Worm (Caenorhabditis elegans) whole organism, young adult: Measurements from ENCODE around the gene fbxa-24.
A peak's percentile ranks its signal among the peaks of the same experiment; 100 is the strongest.

Source experiments
- B0019.2 ChIP-seq: fragments of 200-800 bp; sonication (Bioruptor generic); conservative IDR thresholded peaks from 2 replicates; pipeline ENCODE4 v1.3.6; 2022; ENCODE audit warnings: missing genetic modification reagents, missing genetic modification characterization, missing compliant biosample characterization
- F10E7.11 ChIP-seq: sonication (generic microtip); optimal IDR thresholded peaks from 2 replicates; lab custom pipeline; 2017; ENCODE audit warnings: mild to moderate bottlenecking, missing genetic modification characterization, moderate library complexity, missing compliant biosample characterization
- F33H1.4 ChIP-seq: fragments of 200-800 bp; sonication (Bioruptor generic); IDR thresholded peaks from 2 replicates; pipeline ENCODE4 v1.3.6; 2022; ENCODE audit warnings: missing genetic modification reagents, missing genetic modification characterization, missing compliant biosample characterization
- F57A8.1 ChIP-seq: fragments of 200-800 bp; sonication (Bioruptor generic); optimal IDR thresholded peaks from 2 replicates; lab custom pipeline; 2018; ENCODE audit warnings: mild to moderate bottlenecking, missing genetic modification characterization, moderate library complexity, missing compliant biosample characterization
- F57C9.4 ChIP-seq: sonication (generic microtip); optimal IDR thresholded peaks from 2 replicates; lab custom pipeline; 2017; ENCODE audit warnings: mild to moderate bottlenecking, missing genetic modification characterization, missing compliant biosample characterization
- T26A5.8 ChIP-seq: sonication (generic microtip); optimal IDR thresholded peaks from 2 replicates; lab custom pipeline; 2016; ENCODE audit warnings: missing genetic modification characterization, missing compliant biosample characterization
- Y53G8AR.9 ChIP-seq: fragments of 200-800 bp; sonication (Bioruptor generic); conservative IDR thresholded peaks from 2 replicates; pipeline ENCODE4 v1.3.6; 2022; ENCODE audit warnings: missing genetic modification reagents, missing genetic modification characterization, missing compliant biosample characterization
- Y67H2A.10 ChIP-seq: fragments of 200-800 bp; sonication (Bioruptor generic); conservative IDR thresholded peaks from 2 replicates; pipeline ENCODE4 v1.3.6; 2022; ENCODE audit warnings: missing genetic modification reagents, missing genetic modification characterization, missing compliant biosample characterization
- ama-1 ChIP-seq, 3 experiments: fragments of 150-350 bp in 1 of 3; sonication (generic microtip) in 2 of 3; optimal IDR thresholded peaks; 2 replicates each; lab custom pipeline; 2014 to 2018; ENCODE audit warnings: missing biosample characterization in 2 of 3, missing genetic modification characterization in 2 of 3, missing genetic modification reagents in 2 of 3
- aptf-3 ChIP-seq: fragments of 200-800 bp; sonication (Bioruptor generic); IDR thresholded peaks from 2 replicates; pipeline ENCODE4 v1.3.6; 2022; ENCODE audit warnings: missing genetic modification characterization, missing compliant biosample characterization
- atf-7 ChIP-seq: sonication (generic microtip); optimal IDR thresholded peaks from 2 replicates; lab custom pipeline; 2017; ENCODE audit warnings: mild to moderate bottlenecking, missing genetic modification characterization, missing compliant biosample characterization
- attf-3 ChIP-seq: fragments of 200-800 bp; sonication (Bioruptor generic); conservative IDR thresholded peaks from 2 replicates; pipeline ENCODE4 v1.3.6; 2022; ENCODE audit warnings: missing genetic modification reagents, missing genetic modification characterization, missing compliant biosample characterization
- attf-5 ChIP-seq: fragments of 200-800 bp; sonication (Bioruptor generic); optimal IDR thresholded peaks from 2 replicates; lab custom pipeline; 2018; ENCODE audit warnings: mild to moderate bottlenecking, missing genetic modification characterization, missing compliant biosample characterization
- attf-6 ChIP-seq: fragments of 200-800 bp; sonication (Bioruptor generic); IDR thresholded peaks from 2 replicates; pipeline ENCODE4 v1.3.6; 2022; ENCODE audit warnings: missing genetic modification reagents, missing genetic modification characterization, missing compliant biosample characterization
- cebp-1 ChIP-seq, 2 experiments: fragments of 200-800 bp in 1 of 2; sonication (Bioruptor generic) in 1 of 2; sonication (generic microtip) in 1 of 2; IDR thresholded peaks in 1 of 2; optimal IDR thresholded peaks in 1 of 2; 2 replicates each; pipeline versions ENCODE4 v1.3.6 to Lab custom; 2017 to 2022; ENCODE audit warnings: missing compliant biosample characterization in 2 of 2, missing genetic modification characterization in 2 of 2, mild to moderate bottlenecking in 1 of 2, missing genetic modification reagents in 1 of 2, moderate library complexity in 1 of 2
- ceh-100 ChIP-seq: fragments of 200-800 bp; sonication (Bioruptor generic); IDR thresholded peaks from 2 replicates; pipeline ENCODE4 v1.3.6; 2022; ENCODE audit warnings: missing genetic modification reagents, missing genetic modification characterization, missing compliant biosample characterization
- chd-7 ChIP-seq: sonication (generic microtip); optimal IDR thresholded peaks from 2 replicates; lab custom pipeline; 2016; ENCODE audit warnings: mild to moderate bottlenecking, missing genetic modification characterization, moderate library complexity, missing compliant biosample characterization
- dox-1 ChIP-seq: fragments of 200-800 bp; sonication (Bioruptor generic); IDR thresholded peaks from 2 replicates; pipeline ENCODE4 v1.3.6; 2022; ENCODE audit warnings: missing genetic modification reagents, missing genetic modification characterization, missing compliant biosample characterization
- efl-1 ChIP-seq: fragments of 150-350 bp; optimal IDR thresholded peaks from 2 replicates; lab custom pipeline; 2014; ENCODE audit warnings: missing biosample characterization, missing genetic modification reagents, missing genetic modification characterization
- fkh-3 ChIP-seq: sonication (generic microtip); optimal IDR thresholded peaks from 2 replicates; lab custom pipeline; 2016; ENCODE audit warnings: mild to moderate bottlenecking, missing genetic modification characterization, missing compliant biosample characterization
- him-1 ChIP-seq: sonication (generic microtip); optimal IDR thresholded peaks from 2 replicates; lab custom pipeline; 2016; ENCODE audit warnings: missing genotype, missing genetic modification reagents, missing genetic modification characterization, missing compliant biosample characterization
- hlh-12 ChIP-seq: sonication (generic microtip); optimal IDR thresholded peaks from 2 replicates; lab custom pipeline; 2016; ENCODE audit warnings: missing genetic modification characterization, missing compliant biosample characterization
- hmg-1.2 ChIP-seq: fragments of 200-800 bp; sonication (Bioruptor generic); IDR thresholded peaks from 2 replicates; pipeline ENCODE4 v1.3.6; 2022; ENCODE audit warnings: missing genetic modification reagents, missing genetic modification characterization, missing compliant biosample characterization
- let-526 ChIP-seq: fragments of 200-800 bp; sonication (Bioruptor generic); IDR thresholded peaks from 2 replicates; pipeline ENCODE4 v1.3.6; 2022; ENCODE audit warnings: missing genetic modification reagents, missing genetic modification characterization, missing compliant biosample characterization
- let-607 ChIP-seq, 2 experiments: fragments of 200-800 bp in 1 of 2; sonication (Bioruptor generic) in 1 of 2; sonication (generic microtip) in 1 of 2; optimal IDR thresholded peaks; 2 replicates each; lab custom pipeline; 2016 to 2018; ENCODE audit warnings: mild to moderate bottlenecking in 2 of 2, missing compliant biosample characterization in 2 of 2, missing genetic modification characterization in 2 of 2, moderate library complexity in 2 of 2, missing genotype in 1 of 2
- lin-35 ChIP-seq, 3 experiments: fragments of 150-350 bp in 2 of 3; sonication (generic microtip) in 1 of 3; optimal IDR thresholded peaks; 2 replicates each; lab custom pipeline; 2014 to 2018; ENCODE audit warnings: missing biosample characterization in 3 of 3, missing genetic modification characterization in 3 of 3, missing genetic modification reagents in 3 of 3
- lin-40 ChIP-seq: sonication (generic microtip); optimal IDR thresholded peaks from 2 replicates; lab custom pipeline; 2016; ENCODE audit warnings: missing genetic modification characterization, mild to moderate bottlenecking, missing compliant biosample characterization, missing genotype, missing genetic modification reagents
- lin-54 ChIP-seq: fragments of 200-800 bp; sonication (Bioruptor generic); optimal IDR thresholded peaks from 2 replicates; lab custom pipeline; 2018; ENCODE audit warnings: mild to moderate bottlenecking, missing genetic modification characterization, missing compliant biosample characterization
- madf-10 ChIP-seq: sonication (generic microtip); optimal IDR thresholded peaks from 2 replicates; lab custom pipeline; 2016; ENCODE audit warnings: mild to moderate bottlenecking, missing genetic modification characterization, missing compliant biosample characterization
- madf-8 ChIP-seq: fragments of 200-800 bp; sonication (Bioruptor generic); conservative IDR thresholded peaks from 2 replicates; pipeline ENCODE4 v1.3.6; 2022; ENCODE audit warnings: missing genetic modification reagents, missing genetic modification characterization, missing compliant biosample characterization
- mcd-1 ChIP-seq: fragments of 200-800 bp; sonication (Bioruptor generic); IDR thresholded peaks from 2 replicates; pipeline ENCODE4 v1.3.6; 2022; ENCODE audit warnings: missing genetic modification reagents, missing genetic modification characterization, missing compliant biosample characterization
- mes-4 ChIP-seq: sonication (generic microtip); optimal IDR thresholded peaks from 2 replicates; lab custom pipeline; 2016; ENCODE audit warnings: missing genotype, missing genetic modification characterization, missing compliant biosample characterization
- nfya-1 ChIP-seq: sonication (generic microtip); optimal IDR thresholded peaks from 2 replicates; lab custom pipeline; 2017; ENCODE audit warnings: antibody characterized with exemption, missing compliant biosample characterization, missing genetic modification characterization, borderline replicate concordance; ENCODE audit not compliant: insufficient read depth
- nfya-2 ChIP-seq: fragments of 200-800 bp; sonication (Bioruptor generic); IDR thresholded peaks from 2 replicates; pipeline ENCODE4 v1.3.6; 2022; ENCODE audit warnings: missing genetic modification reagents, missing genetic modification characterization, missing compliant biosample characterization
- nhr-80 ChIP-seq: sonication (generic microtip); optimal IDR thresholded peaks from 2 replicates; lab custom pipeline; 2016; ENCODE audit warnings: missing genetic modification characterization, missing compliant biosample characterization
- rec-8 ChIP-seq, 2 experiments: sonication (generic microtip); optimal IDR thresholded peaks; 2 replicates each; lab custom pipeline; 2016; ENCODE audit warnings: mild to moderate bottlenecking in 2 of 2, missing genetic modification characterization in 2 of 2, missing genetic modification reagents in 2 of 2, missing genotype in 2 of 2, missing biosample characterization in 1 of 2, missing compliant biosample characterization in 1 of 2, moderate library complexity in 1 of 2
- repo-1 ChIP-seq: sonication (generic microtip); optimal IDR thresholded peaks from 2 replicates; lab custom pipeline; 2017; ENCODE audit warnings: mild to moderate bottlenecking, missing genetic modification characterization, missing compliant biosample characterization
- somi-1 ChIP-seq: fragments of 200-800 bp; sonication (Bioruptor generic); optimal IDR thresholded peaks from 2 replicates; lab custom pipeline; 2018; ENCODE audit warnings: mild to moderate bottlenecking, missing genetic modification characterization, missing compliant biosample characterization
- tbp1 ChIP-seq: fragments of 200-800 bp; sonication (Bioruptor generic); optimal IDR thresholded peaks from 2 replicates; lab custom pipeline; 2018; ENCODE audit warnings: mild to moderate bottlenecking, missing genetic modification characterization, missing compliant biosample characterization
- zfh-2 ChIP-seq: fragments of 200-800 bp; sonication (Bioruptor generic); conservative IDR thresholded peaks from 2 replicates; pipeline ENCODE4 v1.3.6; 2022; ENCODE audit warnings: missing genetic modification reagents, missing genetic modification characterization, missing compliant biosample characterization
- zim-3 ChIP-seq: sonication (generic microtip); optimal IDR thresholded peaks from 2 replicates; lab custom pipeline; 2017; ENCODE audit warnings: mild to moderate bottlenecking, missing genetic modification characterization, moderate library complexity, missing compliant biosample characterization
- ztf-6 ChIP-seq: fragments of 200-800 bp; sonication (Bioruptor generic); IDR thresholded peaks from 2 replicates; pipeline ENCODE4 v1.3.6; 2022; ENCODE audit warnings: missing genetic modification reagents, missing genetic modification characterization, missing compliant biosample characterization

Gene fbxa-24

DNA sequence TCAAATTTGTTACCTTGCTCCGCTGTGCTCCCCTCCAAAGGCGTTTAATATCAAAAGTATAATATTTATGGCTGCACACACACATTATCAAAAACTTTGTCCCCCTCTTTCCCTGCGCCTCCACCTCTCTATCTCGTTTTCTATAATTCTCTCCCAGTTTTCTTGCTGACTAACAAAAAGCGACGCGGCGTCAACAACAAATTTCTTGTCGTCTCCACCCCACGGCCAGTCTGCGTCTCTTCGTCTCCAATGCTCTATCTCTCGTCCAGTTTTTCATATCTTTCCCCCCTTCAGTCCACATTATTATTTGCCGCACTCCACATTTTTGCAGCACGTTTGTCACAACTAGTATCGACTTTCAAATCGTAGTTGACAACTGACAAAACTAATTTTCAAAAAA is 5.8 kb upstream of the fbxa-24 start (continued):
- TF ChIP-seq attf-6 (GFP tag; lab: Robert Waterston, UW) = no peak
- no peak for TF ChIP-seq lin-54 (GFP tag; lab: Kevin White, UChicago)
- TF ChIP-seq madf-8 (GFP tag; lab: Robert Waterston, UW) = no peak
- TF ChIP-seq F10E7.11 (tag; lab: Kevin White, UChicago) = no peak
- no peak for TF ChIP-seq efl-1
- TF ChIP-seq T26A5.8 (tag; lab: Kevin White, UChicago) = no peak
- no peak for TF ChIP-seq ztf-6 (GFP tag; lab: Robert Waterston, UW)
- TF ChIP-seq nfya-1 = no peak
- TF ChIP-seq hmg-1.2 (GFP tag; lab: Robert Waterston, UW) = peak; percentile 93
- no peak for TF ChIP-seq Y53G8AR.9 (GFP tag; lab: Robert Waterston, UW)
- no peak for TF ChIP-seq ama-1 (optimal IDR thresholded peaks at IDR 0.05; lab: Kevin White, UChicago)
- no peak for TF ChIP-seq ama-1 (GFP tag; optimal IDR thresholded peaks at IDR 0.05; lab: Kevin White, UChicago)
- TF ChIP-seq dox-1 (GFP tag; lab: Robert Waterston, UW) = peak; percentile 70
- TF ChIP-seq zim-3 (tag; lab: Kevin White, UChicago) = no peak
- no peak for TF ChIP-seq cebp-1 (GFP tag; IDR thresholded peaks at IDR 0.05; lab: Robert Waterston, UW)
- peak; percentile 37 for TF ChIP-seq cebp-1 (tag; optimal IDR thresholded peaks at IDR 0.05; lab: Kevin White, UChicago)
- TF ChIP-seq Y67H2A.10 (GFP tag; lab: Robert Waterston, UW) = no peak
- no peak for TF ChIP-seq tbp1 (GFP tag; lab: Kevin White, UChicago)
- no peak for TF ChIP-seq F33H1.4
- TF ChIP-seq mes-4 = no peak
- no peak for TF ChIP-seq him-1 (tag; lab: Kevin White, UChicago)
- no peak for TF ChIP-seq ceh-100 (GFP tag; lab: Robert Waterston, UW)
- TF ChIP-seq rec-8 (tag; optimal IDR thresholded peaks at IDR 0.05; lab: Kevin White, UChicago) = no peak
- TF ChIP-seq atf-7 (tag; lab: Kevin White, UChicago) = no peak
- no peak for TF ChIP-seq F57C9.4
- no peak for TF ChIP-seq F57A8.1 (GFP tag; lab: Kevin White, UChicago)
- TF ChIP-seq hlh-12 = no peak
- peak; percentile 43; the same call in 1 of the 2 replicates for TF ChIP-seq zfh-2 (GFP tag; lab: Robert Waterston, UW)
- TF ChIP-seq lin-35 (GFP tag; optimal IDR thresholded peaks at IDR 0.05; lab: Kevin White, UChicago) = no peak
- no peak for TF ChIP-seq aptf-3 (GFP tag; lab: Robert Waterston, UW)
- TF ChIP-seq nfya-2 (GFP tag; lab: Robert Waterston, UW) = no peak
- TF ChIP-seq fkh-3 = no peak
- TF ChIP-seq mcd-1 = 0 out of 2 replicates have a peak, but pooled peaks have one; percentile 30
- peak; percentile 87 for TF ChIP-seq nhr-80
- TF ChIP-seq let-526 (GFP tag; lab: Robert Waterston, UW) = no peak
- TF ChIP-seq repo-1 (tag; lab: Kevin White, UChicago) = no peak
- TF ChIP-seq lin-40 (tag; lab: Kevin White, UChicago) = peak; percentile 23
- no peak for TF ChIP-seq B0019.2 (GFP tag; lab: Robert Waterston, UW)
- TF ChIP-seq madf-10 (tag; lab: Kevin White, UChicago) = no peak

DNA sequence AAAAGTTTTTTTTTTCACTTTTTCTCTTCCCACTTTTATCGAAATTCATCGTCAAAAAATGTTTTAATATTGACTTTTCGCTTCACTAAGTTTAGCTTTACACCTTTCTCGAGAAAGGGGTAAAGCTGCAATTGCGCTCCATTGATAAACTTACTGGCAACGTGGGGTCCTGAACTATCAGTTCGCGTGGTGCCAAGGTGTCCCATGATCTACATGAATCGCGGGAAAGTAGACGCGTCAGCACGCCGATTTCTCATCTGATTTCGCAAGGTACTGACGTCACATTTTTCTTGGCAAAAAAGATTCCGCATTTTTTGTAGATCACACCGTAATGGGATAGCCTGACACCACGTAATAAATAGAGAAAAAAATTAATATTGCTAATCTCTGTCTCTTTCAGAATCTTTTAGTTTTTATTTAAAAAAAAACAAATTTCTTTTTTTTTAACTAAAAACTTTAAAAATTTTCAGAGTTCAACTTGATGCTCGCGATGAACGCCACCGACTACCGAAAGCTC is 4.5 kb upstream of the fbxa-24 start, which contains the start of gene lido-15:
TSS of gene lido-15 (plus strand) at position 467 of the 517 bp plus-strand sequence.
- TF ChIP-seq somi-1 (GFP tag; lab: Kevin White, UChicago) (no peak), lin-40 (tag; lab: Kevin White, UChicago) (no peak), mcd-1 (0 out of 2 replicates have a peak, but pooled peaks have one; percentile 27), let-607 (tag; optimal IDR thresholded peaks at IDR 0.05; lab: Kevin White, UChicago) (no peak), attf-3 (GFP tag; lab: Robert Waterston, UW) (no peak), attf-5 (peak; percentile 5), cebp-1 (GFP tag; IDR thresholded peaks at IDR 0.05; lab: Robert Waterston, UW) (no peak), cebp-1 (tag; optimal IDR thresholded peaks at IDR 0.05; lab: Kevin White, UChicago) (peak; percentile 39), chd-7 (tag; lab: Kevin White, UChicago) (no peak), aptf-3 (GFP tag; lab: Robert Waterston, UW) (no peak)
